Fruit fly (Drosophila melanogaster) whole organism, embryonic: Measurements from ENCODE around the gene CG31871.

Experiments used
- BtbVII ChIP-seq: fragments of 200-800 bp; sonication (Bioruptor generic); optimal IDR thresholded peaks from 3 replicates; lab custom pipeline; 2017; ENCODE audit warnings: missing biosample characterization, mild to moderate bottlenecking, missing genetic modification characterization
- CG10274 ChIP-seq: fragments of 200-800 bp; sonication (Bioruptor generic); optimal IDR thresholded peaks from 3 replicates; lab custom pipeline; 2017; ENCODE audit warnings: missing biosample characterization, mild to moderate bottlenecking, missing genetic modification characterization
- CG10321 ChIP-seq: fragments of 200-800 bp; sonication (Bioruptor generic); IDR thresholded peaks from 2 replicates; pipeline ENCODE4 v1.3.6; 2022; ENCODE audit warnings: missing biosample characterization, missing genetic modification characterization
- CG12155 ChIP-seq: fragments of 200-800 bp; sonication (Bioruptor generic); optimal IDR thresholded peaks from 3 replicates; lab custom pipeline; 2016; ENCODE audit warnings: missing biosample characterization, missing genetic modification characterization
- CG12744 ChIP-seq: fragments of 200-800 bp; sonication (Bioruptor generic); optimal IDR thresholded peaks from 2 replicates; lab custom pipeline; 2016; ENCODE audit warnings: missing biosample characterization, missing genetic modification characterization
- CG17568 ChIP-seq: fragments of 200-800 bp; sonication (Bioruptor generic); optimal IDR thresholded peaks from 2 replicates; lab custom pipeline; 2018; ENCODE audit warnings: missing biosample characterization, mild to moderate bottlenecking, missing genetic modification characterization, moderate library complexity
- CG17829 ChIP-seq: fragments of 200-800 bp; optimal IDR thresholded peaks from 2 replicates; lab custom pipeline; 2019; ENCODE audit warnings: missing biosample characterization, mild to moderate bottlenecking, missing genetic modification characterization, moderate library complexity
- CG2120 ChIP-seq: fragments of 200-800 bp; sonication (Bioruptor generic); optimal IDR thresholded peaks from 3 replicates; lab custom pipeline; 2016; ENCODE audit warnings: missing biosample characterization, missing genetic modification characterization
- CG2199 ChIP-seq: fragments of 200-800 bp; sonication (Bioruptor generic); IDR thresholded peaks from 3 replicates; pipeline ENCODE4 v1.3.6; 2022; ENCODE audit warnings: missing biosample characterization, missing genetic modification characterization
- CG2712 ChIP-seq: fragments of 200-800 bp; optimal IDR thresholded peaks from 3 replicates; lab custom pipeline; 2019; ENCODE audit warnings: missing biosample characterization, mild to moderate bottlenecking, missing genetic modification characterization, moderate library complexity
- CG3065 ChIP-seq: fragments of 200-800 bp; sonication (Bioruptor generic); optimal IDR thresholded peaks from 2 replicates; lab custom pipeline; 2016; ENCODE audit warnings: missing biosample characterization, missing genetic modification characterization
- CG34422 ChIP-seq: fragments of 200-800 bp; sonication (Bioruptor generic); IDR thresholded peaks from 3 replicates; pipeline ENCODE4 v1.3.6; 2022; ENCODE audit warnings: missing biosample characterization, missing genetic modification characterization
- CG3847 ChIP-seq: fragments of 200-800 bp; sonication (Bioruptor generic); IDR thresholded peaks from 2 replicates; pipeline ENCODE4 v1.3.6; 2022; ENCODE audit warnings: missing biosample characterization, missing genetic modification characterization
- CG4282 ChIP-seq: fragments of 200-800 bp; sonication (Bioruptor generic); optimal IDR thresholded peaks from 2 replicates; lab custom pipeline; 2016; ENCODE audit warnings: missing biosample characterization, missing genetic modification characterization
- CG4360 ChIP-seq: fragments of 200-800 bp; sonication (Bioruptor generic); IDR thresholded peaks from 2 replicates; pipeline ENCODE4 v1.3.6; 2022; ENCODE audit warnings: missing biosample characterization, missing genetic modification characterization
- CG7372 ChIP-seq: fragments of 200-800 bp; sonication (Bioruptor generic); IDR thresholded peaks from 2 replicates; pipeline ENCODE4 v1.3.6; 2022; ENCODE audit warnings: missing biosample characterization, missing genetic modification characterization
- CG8924 ChIP-seq: fragments of 200-800 bp; optimal IDR thresholded peaks from 3 replicates; lab custom pipeline; 2019; ENCODE audit warnings: missing biosample characterization, mild to moderate bottlenecking, missing genetic modification characterization, moderate library complexity
- CG9797 ChIP-seq: fragments of 200-800 bp; sonication (Bioruptor generic); optimal IDR thresholded peaks from 3 replicates; lab custom pipeline; 2018; ENCODE audit warnings: missing biosample characterization, mild to moderate bottlenecking, missing genetic modification characterization
- Chrac-16 ChIP-seq: fragments of 200-800 bp; sonication (Bioruptor generic); optimal IDR thresholded peaks from 3 replicates; lab custom pipeline; 2016; ENCODE audit warnings: missing biosample characterization, missing genetic modification characterization
- Dip2 ChIP-seq: fragments of 200-800 bp; sonication (Bioruptor generic); IDR thresholded peaks from 2 replicates; pipeline ENCODE4 v1.3.6; 2022; ENCODE audit warnings: missing biosample characterization, missing genetic modification characterization
- ERR ChIP-seq: fragments of 200-800 bp; sonication (Bioruptor generic); optimal IDR thresholded peaks from 2 replicates; lab custom pipeline; 2016; ENCODE audit warnings: missing biosample characterization, missing genetic modification characterization
- Fer3 ChIP-seq: fragments of 200-800 bp; sonication (Bioruptor generic); optimal IDR thresholded peaks from 2 replicates; lab custom pipeline; 2018; ENCODE audit warnings: missing biosample characterization, mild to moderate bottlenecking, missing genetic modification characterization, moderate library complexity
- Gug ChIP-seq: fragments of 200-800 bp; sonication (Bioruptor generic); IDR thresholded peaks from 4 replicates; pipeline ENCODE4 v1.3.6; 2022; ENCODE audit warnings: missing biosample characterization, missing genetic modification characterization
- HmgZ ChIP-seq: fragments of 200-800 bp; sonication (Bioruptor generic); optimal IDR thresholded peaks from 2 replicates; lab custom pipeline; 2018; ENCODE audit warnings: missing biosample characterization, mild to moderate bottlenecking, missing genetic modification characterization
- Hsf ChIP-seq: fragments of 200-800 bp; sonication (Bioruptor generic); optimal IDR thresholded peaks from 3 replicates; lab custom pipeline; 2016; ENCODE audit warnings: missing biosample characterization, missing genetic modification characterization
- Myb ChIP-seq: fragments of 200-800 bp; sonication (Bioruptor generic); optimal IDR thresholded peaks from 2 replicates; lab custom pipeline; 2016; ENCODE audit warnings: missing biosample characterization, missing genetic modification characterization
- Nf-YB ChIP-seq: fragments of 200-800 bp; sonication (Bioruptor generic); optimal IDR thresholded peaks from 3 replicates; lab custom pipeline; 2019; ENCODE audit warnings: missing biosample characterization, mild to moderate bottlenecking, missing genetic modification characterization, moderate library complexity
- Oaz ChIP-seq: fragments of 200-800 bp; sonication (Bioruptor generic); IDR thresholded peaks from 2 replicates; pipeline ENCODE4 v1.3.6; 2022; ENCODE audit warnings: missing biosample characterization, missing genetic modification characterization
- Ravus ChIP-seq: fragments of 200-800 bp; sonication (Bioruptor generic); IDR thresholded peaks from 2 replicates; pipeline ENCODE4 v1.3.6; 2022; ENCODE audit warnings: missing biosample characterization, missing genetic modification characterization
- Rfx ChIP-seq: fragments of 200-800 bp; sonication (Bioruptor generic); IDR thresholded peaks from 2 replicates; pipeline ENCODE4 v1.3.6; 2022; ENCODE audit warnings: missing biosample characterization, missing genetic modification characterization
- Scr ChIP-seq: fragments of 200-800 bp; sonication (Bioruptor generic); IDR thresholded peaks from 2 replicates; pipeline ENCODE4 v1.3.6; 2022; ENCODE audit warnings: missing biosample characterization, missing genetic modification characterization; ENCODE audit not compliant: partially characterized antibody
- Sin3A ChIP-seq: fragments of >200 bp; optimal IDR thresholded peaks from 2 replicates; lab custom pipeline; 2018
- ab ChIP-seq: fragments of 200-800 bp; sonication (Bioruptor generic); optimal IDR thresholded peaks from 2 replicates; lab custom pipeline; 2016; ENCODE audit warnings: missing biosample characterization, missing genetic modification characterization
- amos ChIP-seq: fragments of 200-800 bp; sonication (Bioruptor generic); IDR thresholded peaks from 2 replicates; pipeline ENCODE4 v1.3.6; 2022; ENCODE audit warnings: missing biosample characterization, missing genetic modification characterization; ENCODE audit not compliant: partially characterized antibody
- ap ChIP-seq: fragments of 200-800 bp; sonication (Bioruptor generic); IDR thresholded peaks from 2 replicates; pipeline ENCODE4 v1.3.6; 2022; ENCODE audit warnings: missing biosample characterization, missing genetic modification characterization
- ase ChIP-seq: fragments of 200-800 bp; sonication (Bioruptor generic); IDR thresholded peaks from 3 replicates; pipeline ENCODE4 v1.3.6; 2022; ENCODE audit warnings: missing biosample characterization, missing genetic modification characterization
- bowl ChIP-seq: fragments of 200-800 bp; sonication (Bioruptor generic); IDR thresholded peaks from 2 replicates; pipeline ENCODE4 v1.3.6; 2022; ENCODE audit warnings: missing biosample characterization, missing genetic modification characterization
- ftz-f1 ChIP-seq: fragments of 200-800 bp; sonication (Bioruptor generic); optimal IDR thresholded peaks from 2 replicates; lab custom pipeline; 2016; ENCODE audit warnings: missing biosample characterization, missing genetic modification characterization
- gce ChIP-seq: fragments of 200-800 bp; sonication (Bioruptor generic); IDR thresholded peaks from 3 replicates; pipeline ENCODE4 v1.3.6; 2022; ENCODE audit warnings: missing biosample characterization, missing genetic modification characterization
- jumu ChIP-seq: fragments of 200-800 bp; sonication (Bioruptor generic); optimal IDR thresholded peaks from 3 replicates; lab custom pipeline; 2016; ENCODE audit warnings: missing biosample characterization, missing genetic modification characterization
- kay ChIP-seq: fragments of 200-800 bp; sonication (Bioruptor generic); optimal IDR thresholded peaks from 2 replicates; lab custom pipeline; 2016; ENCODE audit warnings: missing biosample characterization, missing genetic modification characterization
- lab ChIP-seq: fragments of 200-800 bp; sonication (Bioruptor generic); optimal IDR thresholded peaks from 3 replicates; lab custom pipeline; 2017; ENCODE audit warnings: missing biosample characterization, missing genetic modification characterization, mild to moderate bottlenecking, moderate library complexity, missing genetic modification reagents
- lmd ChIP-seq: fragments of 200-800 bp; sonication (Bioruptor generic); IDR thresholded peaks from 2 replicates; pipeline ENCODE4 v1.3.6; 2022; ENCODE audit warnings: missing biosample characterization, missing genetic modification characterization
- pho ChIP-seq: fragments of 200-800 bp; sonication (Bioruptor generic); optimal IDR thresholded peaks from 2 replicates; lab custom pipeline; 2016; ENCODE audit warnings: missing biosample characterization, missing genetic modification characterization
- pros ChIP-seq: fragments of 200-800 bp; sonication (Bioruptor generic); optimal IDR thresholded peaks from 3 replicates; lab custom pipeline; 2019; ENCODE audit warnings: missing biosample characterization, mild to moderate bottlenecking, missing genetic modification characterization, moderate library complexity
- run ChIP-seq: fragments of 200-800 bp; sonication (Bioruptor generic); optimal IDR thresholded peaks from 3 replicates; lab custom pipeline; 2018; ENCODE audit warnings: missing biosample characterization, mild to moderate bottlenecking, missing genetic modification characterization
- sc ChIP-seq, 3 experiments: fragments of >200 bp in 2 of 3; fragments of 200-800 bp in 1 of 3; sonication (Bioruptor generic) in 1 of 3; optimal IDR thresholded peaks; 2 replicates in 2 of 3; 3 replicates in 1 of 3; lab custom pipeline; 2017; ENCODE audit warnings: mild to moderate bottlenecking in 1 of 3, missing biosample characterization in 1 of 3, missing genetic modification characterization in 1 of 3, missing genetic modification reagents in 1 of 3
- sisA ChIP-seq: fragments of 200-800 bp; sonication (Bioruptor generic); IDR thresholded peaks from 2 replicates; pipeline ENCODE4 v1.3.6; 2022; ENCODE audit warnings: missing biosample characterization, missing genetic modification characterization
- sna ChIP-seq: fragments of 200-800 bp; sonication (Bioruptor generic); IDR thresholded peaks from 2 replicates; pipeline ENCODE4 v1.3.6; 2022; ENCODE audit warnings: missing biosample characterization, missing genetic modification characterization; ENCODE audit not compliant: partially characterized antibody
- ssp ChIP-seq: fragments of 200-800 bp; sonication (Bioruptor generic); IDR thresholded peaks from 2 replicates; pipeline ENCODE4 v1.3.6; 2022; ENCODE audit warnings: missing biosample characterization, missing genetic modification characterization
- tin ChIP-seq: fragments of 200-800 bp; sonication (Bioruptor generic); optimal IDR thresholded peaks from 3 replicates; lab custom pipeline; 2016; ENCODE audit warnings: missing biosample characterization, missing genetic modification characterization
- vfl ChIP-seq: fragments of 200-800 bp; sonication (Bioruptor generic); optimal IDR thresholded peaks from 2 replicates; lab custom pipeline; 2016; ENCODE audit warnings: missing biosample characterization, missing genetic modification characterization

The CG31871 gene

dm6 chr2L:10616767-10617166, 45.1 kb upstream of the CG31871 start (continued):
- peak; percentile 59 for TF ChIP-seq Fer3
- TF ChIP-seq lab = peak; percentile 73
- peak; percentile 58 for TF ChIP-seq run (tag; lab: Kevin White, UChicago)
- no peak for TF ChIP-seq amos
- peak; percentile 50; the same call in 3 of the 4 replicates for TF ChIP-seq Gug (GFP tag; lab: Robert Waterston, UW)
- peak; percentile 12; the same call in 1 of the 2 replicates for TF ChIP-seq CG10321 (GFP tag; lab: Robert Waterston, UW)
- TF ChIP-seq Chrac-16 (GFP tag; lab: Kevin White, UChicago) = peak; percentile 60
- no peak for TF ChIP-seq CG3065 (GFP tag; lab: Kevin White, UChicago)
- no peak for TF ChIP-seq CG9797 (GFP tag; lab: Kevin White, UChicago)
- TF ChIP-seq CG4282 (GFP tag; lab: Kevin White, UChicago) = no peak
- TF ChIP-seq Dip2 (GFP tag; lab: Robert Waterston, UW) = no peak
- peak; percentile 57; the same call in 1 of the 2 replicates for TF ChIP-seq bowl
- peak; percentile 43 for TF ChIP-seq CG2120 (GFP tag; lab: Kevin White, UChicago)
- peak; percentile 79; the same call in 2 of the 3 replicates for TF ChIP-seq CG2199 (GFP tag; lab: Robert Waterston, UW)
- no peak for TF ChIP-seq CG12744 (GFP tag; lab: Kevin White, UChicago)
- TF ChIP-seq ab (GFP tag; lab: Kevin White, UChicago) = no peak
- TF ChIP-seq CG4360 (GFP tag; lab: Robert Waterston, UW) = no peak
- TF ChIP-seq gce (GFP tag; lab: Robert Waterston, UW) = peak; percentile 66; the same call in 1 of the 3 replicates
- TF ChIP-seq ap (GFP tag; lab: Robert Waterston, UW) = peak; percentile 55; the same call in 1 of the 2 replicates
- peak; percentile 76; the same call in 1 of the 3 replicates for TF ChIP-seq ase (GFP tag; lab: Robert Waterston, UW)
- TF ChIP-seq CG7372 (GFP tag; lab: Robert Waterston, UW) = peak; percentile 58
- peak; percentile 38 for TF ChIP-seq CG12155 (GFP tag; lab: Kevin White, UChicago)
- TF ChIP-seq HmgZ (tag; lab: Kevin White, UChicago) = peak; percentile 13
- TF ChIP-seq Scr (GFP tag; lab: Robert Waterston, UW) = no peak
- no peak for TF ChIP-seq pros (GFP tag; lab: Kevin White, UChicago)
- peak; percentile 29 for TF ChIP-seq kay
- no peak for TF ChIP-seq ftz-f1 (GFP tag; lab: Kevin White, UChicago)
- peak; percentile 71 for TF ChIP-seq CG17829 (tag; lab: Kevin White, UChicago)
- TF ChIP-seq tin (GFP tag; lab: Kevin White, UChicago) = peak; percentile 68
- TF ChIP-seq pho (GFP tag; lab: Kevin White, UChicago) = peak; percentile 4
- TF ChIP-seq Rfx (GFP tag; lab: Robert Waterston, UW) = peak; percentile 75; the same call in 1 of the 2 replicates
- TF ChIP-seq sna = no peak
- no peak for TF ChIP-seq sc (optimal IDR thresholded peaks at IDR 0.05; lab: Kevin White, UChicago)
- TF ChIP-seq sc (GFP tag; optimal IDR thresholded peaks at IDR 0.05; lab: Kevin White, UChicago) = peak; percentile 61
- peak; percentile 59 for TF ChIP-seq jumu (GFP tag; lab: Kevin White, UChicago)
- peak; percentile 86 for TF ChIP-seq CG2712 (tag; lab: Kevin White, UChicago)
- TF ChIP-seq ERR (GFP tag; lab: Kevin White, UChicago) = peak; percentile 42
- peak; percentile 75 for TF ChIP-seq Hsf (GFP tag; lab: Kevin White, UChicago)
- no peak for TF ChIP-seq Sin3A (lab: Kevin White, UChicago)
- peak; percentile 47; the same call in 1 of the 2 replicates for TF ChIP-seq Oaz (GFP tag; lab: Robert Waterston, UW)
- peak; percentile 79 for TF ChIP-seq CG34422 (GFP tag; lab: Robert Waterston, UW)
- peak; percentile 47; the same call in 1 of the 2 replicates for TF ChIP-seq CG3847 (GFP tag; lab: Robert Waterston, UW)
- TF ChIP-seq vfl (GFP tag; lab: Kevin White, UChicago) = no peak
- peak; percentile 34 for TF ChIP-seq BtbVII (GFP tag; lab: Kevin White, UChicago)
- no peak for TF ChIP-seq CG10274
- TF ChIP-seq lmd (GFP tag; lab: Robert Waterston, UW) = peak; percentile 82
- peak; percentile 66 for TF ChIP-seq CG8924
- TF ChIP-seq Myb (GFP tag; lab: Kevin White, UChicago) = peak; percentile 36
- peak; percentile 80 for TF ChIP-seq sisA (GFP tag; lab: Robert Waterston, UW)
- TF ChIP-seq Ravus (GFP tag; lab: Robert Waterston, UW) = peak; percentile 16
- TF ChIP-seq ssp = peak; percentile 49
- TF ChIP-seq CG17568 (GFP tag; lab: Kevin White, UChicago) = peak; percentile 49
- TF ChIP-seq Nf-YB (GFP tag; lab: Kevin White, UChicago) = peak; percentile 35
